Worm (Caenorhabditis elegans): ENCODE results near the gene mct-5.

ce11 chrII:7103111-7103510 lies 4.7 kb upstream of the mct-5 start:
- TF ChIP-seq tlp-1 (tag; optimal IDR thresholded peaks at IDR 0.05) (no peak), lin-13 (GFP tag; optimal IDR thresholded peaks at IDR 0.05) (no peak), ama-1 (optimal IDR thresholded peaks at IDR 0.05) (no peak), lin-15B (tag; optimal IDR thresholded peaks at IDR 0.05) (no peak), ztf-11 (tag; optimal IDR thresholded peaks at IDR 0.05) (no peak), elt-2 (tag; optimal IDR thresholded peaks at IDR 0.05) (no peak), fkh-10 (GFP tag; optimal IDR thresholded peaks at IDR 0.05) (no peak), tbx-2 (tag; optimal IDR thresholded peaks at IDR 0.05) (no peak), fkh-8 (tag; optimal IDR thresholded peaks at IDR 0.05) (no peak), skn-1 (tag; optimal IDR thresholded peaks at IDR 0.05) (no peak), nhr-19 (GFP tag; conservative IDR thresholded peaks at IDR 0.05) (no peak), nhr-90 (tag; optimal IDR thresholded peaks at IDR 0.05; ENCODE audit: poor library complexity) (no peak), pqm-1 (tag; optimal IDR thresholded peaks at IDR 0.05) (no peak)

Data from whole organism, L1 larva.